Fruit fly (Drosophila melanogaster): ENCODE measurements around the gene mge.

The mge gene

dm6 chr3L:3878734-3879310 is 30.9 kb downstream of the mge start (continued):
- peak; percentile 76 for TF ChIP-seq CG6854 (GFP tag; optimal IDR thresholded peaks at IDR 0.05)
- TF ChIP-seq CG11902 (GFP tag; optimal IDR thresholded peaks at IDR 0.05), result no peak
- TF ChIP-seq CG1621 (tag; optimal IDR thresholded peaks at IDR 0.05), result peak; percentile 73
- TF ChIP-seq salr (GFP tag; optimal IDR thresholded peaks at IDR 0.05), result peak; percentile 14 to 42
- TF ChIP-seq fkh (GFP tag; optimal IDR thresholded peaks at IDR 0.05), result no peak
- peak; percentile 46 for TF ChIP-seq CG8632 (GFP tag; optimal IDR thresholded peaks at IDR 0.05)
- no peak for TF ChIP-seq CG8319 (GFP tag; optimal IDR thresholded peaks at IDR 0.05)
- peak; percentile 97 for TF ChIP-seq eg (GFP tag; IDR thresholded peaks at IDR 0.05)
- peak; percentile 82 for TF ChIP-seq CG16779 (tag; optimal IDR thresholded peaks at IDR 0.05)
- peak; percentile 14 for TF ChIP-seq topi (GFP tag; optimal IDR thresholded peaks at IDR 0.05)
- no peak for TF ChIP-seq svp (GFP tag)
- no peak for TF ChIP-seq Sox14 (GFP tag; optimal IDR thresholded peaks at IDR 0.05)
- TF ChIP-seq pdm3 (GFP tag; optimal IDR thresholded peaks at IDR 0.05), result peak; percentile 37
- TF ChIP-seq dsx (GFP tag; optimal IDR thresholded peaks at IDR 0.05; ENCODE audit: poor library complexity, severe bottlenecking), result peak; percentile 53
- TF ChIP-seq CG31627 (GFP tag; optimal IDR thresholded peaks at IDR 0.05), result no peak
- TF ChIP-seq CG10631 (GFP tag; optimal IDR thresholded peaks at IDR 0.05), result no peak
- TF ChIP-seq CG11294 (GFP tag; IDR thresholded peaks at IDR 0.05), result peak; percentile 21; the same call in 1 of the 2 replicates
- peak; percentile 79 for TF ChIP-seq spab (GFP tag; optimal IDR thresholded peaks at IDR 0.05)
- peak; percentile 15 for TF ChIP-seq OdsH (GFP tag; optimal IDR thresholded peaks at IDR 0.05)
- no peak for TF ChIP-seq CG6792 (GFP tag; optimal IDR thresholded peaks at IDR 0.05)
- no peak for TF ChIP-seq acj6 (GFP tag; optimal IDR thresholded peaks at IDR 0.05)
- TF ChIP-seq Sox102F (GFP tag; optimal IDR thresholded peaks at IDR 0.05), result peak; percentile 24
- peak; percentile 51 for TF ChIP-seq achi (GFP tag; optimal IDR thresholded peaks at IDR 0.05)
- peak; percentile 74 for TF ChIP-seq Eip78C (GFP tag)
- no peak for TF ChIP-seq Hr38 (GFP tag; optimal IDR thresholded peaks at IDR 0.05)
- TF ChIP-seq Blimp-1 (GFP tag; optimal IDR thresholded peaks at IDR 0.05), result no peak
- peak; percentile 86 for TF ChIP-seq CG6276 (GFP tag; optimal IDR thresholded peaks at IDR 0.05)
- TF ChIP-seq net (GFP tag; optimal IDR thresholded peaks at IDR 0.05), result peak; percentile 81
- peak; percentile 23 for TF ChIP-seq CG32006 (GFP tag; optimal IDR thresholded peaks at IDR 0.05)
- no peak for TF ChIP-seq lz (GFP tag; optimal IDR thresholded peaks at IDR 0.05)
- TF ChIP-seq Sox15 (GFP tag; optimal IDR thresholded peaks at IDR 0.05), result no peak
- peak; percentile 22 for TF ChIP-seq Hr4 (GFP tag; optimal IDR thresholded peaks at IDR 0.05)
- TF ChIP-seq CG8119 (GFP tag; IDR thresholded peaks at IDR 0.05), result peak; percentile 92
- peak; percentile 61 for TF ChIP-seq Lpt (GFP tag; optimal IDR thresholded peaks at IDR 0.05)
- TF ChIP-seq CG34406 (GFP tag; optimal IDR thresholded peaks at IDR 0.05), result peak; percentile 59

dm6 chr3L:3876861-3877260 is 32.9 kb downstream of the mge start:
- TF ChIP-seq CG7368 (GFP tag; optimal IDR thresholded peaks at IDR 0.05) (no peak), fkh (GFP tag; optimal IDR thresholded peaks at IDR 0.05) (peak; percentile 19), CG3919 (GFP tag; optimal IDR thresholded peaks at IDR 0.05) (peak; percentile 9)

- TF ChIP-seq svp (GFP tag) (no peak), vri (GFP tag; optimal IDR thresholded peaks at IDR 0.05) (no peak), Sox14 (GFP tag; optimal IDR thresholded peaks at IDR 0.05) (no peak), CG6854 (GFP tag; optimal IDR thresholded peaks at IDR 0.05) (no peak), Ets96B (tag; optimal IDR thresholded peaks at IDR 0.05) (no peak), cyc (GFP tag; optimal IDR thresholded peaks at IDR 0.05) (no peak), fd85E (GFP tag; optimal IDR thresholded peaks at IDR 0.05) (no peak), CG11294 (GFP tag; IDR thresholded peaks at IDR 0.05) (no peak), Hr38 (GFP tag; optimal IDR thresholded peaks at IDR 0.05) (no peak), CG6276 (GFP tag; optimal IDR thresholded peaks at IDR 0.05) (no peak), Blimp-1 (GFP tag; optimal IDR thresholded peaks at IDR 0.05) (no peak), CG4318 (GFP tag; optimal IDR thresholded peaks at IDR 0.05) (no peak), fkh (GFP tag; optimal IDR thresholded peaks at IDR 0.05) (no peak), Sox15 (GFP tag; optimal IDR thresholded peaks at IDR 0.05) (no peak), Lpt (GFP tag; optimal IDR thresholded peaks at IDR 0.05) (no peak), Eip78C (GFP tag) (no peak), Hr4 (GFP tag; optimal IDR thresholded peaks at IDR 0.05) (no peak), ss (GFP tag; optimal IDR thresholded peaks at IDR 0.05) (no peak)
Measured at dm6 chr3L:3875996-3876395, 33.7 kb downstream of the mge start.
